Worm (Caenorhabditis elegans) whole organism, L4 larva: ENCODE measurements around the gene cyp-34A6.

Source experiments
- attf-4 ChIP-seq: sonication (generic microtip); optimal IDR thresholded peaks from 3 replicates; lab custom pipeline; 2017; ENCODE audit warnings: missing biosample characterization, missing genetic modification characterization
- lin-13 ChIP-seq: fragments of 150-350 bp; optimal IDR thresholded peaks from 2 replicates; lab custom pipeline; 2014; ENCODE audit warnings: missing biosample characterization, missing genetic modification reagents, missing genetic modification characterization
- lsy-2 ChIP-seq, 2 experiments: fragments of 150-350 bp in 1 of 2; sonication (generic microtip) in 1 of 2; optimal IDR thresholded peaks; 2 replicates each; lab custom pipeline; 2014 to 2017; ENCODE audit warnings: missing biosample characterization in 2 of 2, missing genetic modification characterization in 2 of 2
- spr-3 ChIP-seq: fragments of 200-800 bp; sonication (Bioruptor generic); optimal IDR thresholded peaks from 2 replicates; lab custom pipeline; 2018; ENCODE audit warnings: mild to moderate bottlenecking, missing genetic modification characterization, missing compliant biosample characterization
- zfp-3 ChIP-seq: fragments of 200-800 bp; sonication (Bioruptor generic); conservative IDR thresholded peaks from 2 replicates; pipeline ENCODE4 v1.3.6; 2022; ENCODE audit warnings: missing genetic modification reagents, missing genetic modification characterization, missing compliant biosample characterization

DNA sequence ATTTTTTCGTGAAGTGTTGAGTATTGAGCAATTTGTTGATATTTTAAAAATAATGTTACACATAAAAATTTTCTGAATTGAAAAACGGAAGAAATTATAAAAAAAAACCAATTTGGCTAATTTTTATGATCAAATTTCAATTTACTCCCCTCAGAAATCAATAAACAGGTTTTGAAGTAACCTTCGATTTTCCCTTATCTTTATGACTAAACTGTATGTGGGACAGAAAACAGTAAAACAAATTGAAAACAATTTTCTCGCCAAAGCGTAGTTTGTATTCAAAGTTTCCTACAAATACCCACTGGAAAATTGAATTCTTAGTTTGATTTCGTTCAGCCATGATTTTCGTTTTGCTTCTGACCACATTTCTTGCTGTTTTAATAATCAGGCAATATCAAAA lies 22.3 kb downstream of the cyp-34A6 start, which contains the start of gene cyp-35B1:
- TF ChIP-seq zfp-3 (GFP tag; lab: Robert Waterston, UW) (no peak), spr-3 (no peak), lin-13 (GFP tag; lab: Kevin White, UChicago) (no peak), attf-4 (tag; lab: Kevin White, UChicago) (no peak), lsy-2 (tag; optimal IDR thresholded peaks at IDR 0.05; lab: Kevin White, UChicago) (no peak)
